Fruit fly (Drosophila melanogaster) whole organism: ENCODE results near the gene CG32806.

ENCODE experiments used
- Dll ChIP-seq: fragments of >200 bp; optimal IDR thresholded peaks from 2 replicates; lab custom pipeline; 2017
- usp ChIP-seq: fragments of >200 bp; optimal IDR thresholded peaks from 2 replicates; lab custom pipeline; 2017; ENCODE audit warnings: missing biosample characterization, missing genetic modification characterization, mixed read lengths

- TF ChIP-seq usp (GFP tag; lab: Kevin White, UChicago) (no peak), Dll (no peak)
Measured at dm6 chrX:1824610-1824948, 35.2 kb downstream of the CG32806 start.
